Fruit fly (Drosophila melanogaster) S2 (cell line): ENCODE measurements around the gene CG4467.
A peak's percentile ranks its signal among the peaks of the same experiment; 100 is the strongest.

Experiments used
- CG8478 ChIP-seq: fragments of >200 bp; optimal IDR thresholded peaks from 2 replicates; lab custom pipeline; 2018
- CTCF ChIP-seq, 2 experiments: fragments of >200 bp; optimal IDR thresholded peaks; 2 replicates each; lab custom pipeline; 2018

The CG4467 gene

dm6 chr3R:23248853-23249573, at the start of gene CG4467:
TSS of gene CG4467 (minus strand) at chr3R:23248903.
- TF ChIP-seq CG8478 (lab: Kevin White, UChicago) (no peak), CTCF (optimal IDR thresholded peaks at IDR 0.05; lab: Kevin White, UChicago) (no peak)

DNA sequence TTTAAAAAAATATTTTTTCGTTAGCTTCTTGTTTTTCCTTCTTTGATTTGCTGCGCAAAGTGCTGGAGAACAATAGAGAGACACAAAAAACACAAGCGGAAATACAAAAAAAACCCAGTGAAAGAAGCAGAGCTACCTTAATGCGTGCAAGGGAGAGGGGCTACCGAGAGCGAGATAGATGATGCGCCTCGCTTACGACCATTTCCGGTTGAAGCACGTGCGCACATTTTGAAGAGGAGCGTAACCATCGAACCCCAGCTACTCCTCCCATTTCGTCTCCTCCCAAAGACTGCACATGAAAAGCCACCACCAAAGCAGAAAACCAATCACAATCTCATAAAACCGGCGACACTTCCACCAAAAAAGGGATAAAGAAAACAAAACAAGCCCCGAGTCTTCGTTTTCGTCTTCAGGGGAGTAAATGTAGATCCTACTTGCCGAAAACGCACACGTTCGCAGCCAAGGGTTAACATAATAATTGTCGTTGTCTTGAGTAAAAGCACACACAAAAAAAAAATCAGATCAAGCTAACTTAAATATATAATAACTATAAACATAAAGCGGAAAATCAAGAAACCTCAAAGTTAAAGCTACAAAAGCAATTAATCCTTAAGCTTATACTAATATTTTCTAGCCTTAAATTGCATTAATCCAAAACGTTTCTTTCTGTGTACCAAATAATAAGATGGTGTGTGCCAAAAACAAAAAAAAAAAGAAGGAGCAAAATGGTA, 48.6 kb upstream of the CG4467 start:
- TF ChIP-seq CG8478 (lab: Kevin White, UChicago) (no peak), CTCF (optimal IDR thresholded peaks at IDR 0.05; lab: Kevin White, UChicago) (no peak)

dm6 chr3R:23296146-23296545, 47.4 kb upstream of the CG4467 start:
- TF ChIP-seq CTCF (optimal IDR thresholded peaks at IDR 0.05; lab: Kevin White, UChicago): no peak
- TF ChIP-seq CG8478 (lab: Kevin White, UChicago): no peak

DNA sequence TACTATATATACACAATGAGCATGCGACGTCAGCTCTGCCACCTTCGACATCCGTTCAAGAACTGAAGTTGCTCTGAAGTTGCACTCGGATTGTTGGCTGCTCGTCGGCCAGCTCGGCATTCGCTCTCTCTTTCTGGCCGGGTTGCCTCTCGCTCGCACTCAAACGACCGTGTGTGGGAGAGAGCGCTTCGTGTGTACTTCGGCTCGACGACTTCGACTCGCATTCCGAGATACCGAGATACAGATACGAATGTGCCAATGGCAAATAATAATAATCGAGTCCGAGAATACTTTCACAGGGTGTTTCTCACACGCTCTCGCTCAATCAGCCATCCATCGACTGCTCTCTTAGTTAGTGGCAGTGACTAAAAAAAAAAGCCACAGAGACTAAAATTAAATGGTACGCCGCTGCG, 46.7 kb upstream of the CG4467 start:
- TF ChIP-seq CTCF (optimal IDR thresholded peaks at IDR 0.05; lab: Kevin White, UChicago): peak; percentile 45 to 66
- no peak for TF ChIP-seq CG8478 (lab: Kevin White, UChicago)

dm6 chr3R:23293066-23293777, 44.5 kb upstream of the CG4467 start:
- no peak for TF ChIP-seq CTCF (optimal IDR thresholded peaks at IDR 0.05; lab: Kevin White, UChicago)
- no peak for TF ChIP-seq CG8478 (lab: Kevin White, UChicago)

- TF ChIP-seq CG8478 (lab: Kevin White, UChicago): no peak
- no peak for TF ChIP-seq CTCF (optimal IDR thresholded peaks at IDR 0.05; lab: Kevin White, UChicago)
Observed at dm6 chr3R:23292267-23292666, 43.6 kb upstream of the CG4467 start.

DNA sequence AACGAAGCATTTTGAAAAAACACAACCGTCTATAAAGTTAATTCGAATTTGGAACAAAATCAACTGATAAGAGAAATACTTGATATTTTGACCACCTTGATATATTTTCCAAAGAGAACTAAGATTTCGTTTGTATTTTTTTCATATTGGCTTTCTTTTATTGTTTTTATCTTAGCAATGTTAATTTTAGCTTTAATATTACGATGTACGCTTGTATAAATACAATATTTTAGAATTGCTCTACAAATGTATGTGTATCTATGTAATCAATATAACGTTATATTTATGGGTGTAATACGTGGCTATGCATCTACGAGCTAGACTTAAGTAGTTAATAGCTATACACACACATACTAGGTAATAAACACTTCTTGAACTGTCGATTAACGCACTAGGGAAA, 41.4 kb upstream of the CG4467 start, which contains the start of gene bb8:
bb8 (minus strand) TSS at position 101 of the 400 bp plus-strand sequence.
- TF ChIP-seq CTCF (optimal IDR thresholded peaks at IDR 0.05; lab: Kevin White, UChicago) (no peak), CG8478 (lab: Kevin White, UChicago) (no peak)

dm6 chr3R:23287951-23288350, 39.2 kb upstream of the CG4467 start, which contains the start of gene wam:
TSS of gene wam (minus strand) at chr3R:23288051.
- TF ChIP-seq CTCF (optimal IDR thresholded peaks at IDR 0.05; lab: Kevin White, UChicago): no peak

DNA sequence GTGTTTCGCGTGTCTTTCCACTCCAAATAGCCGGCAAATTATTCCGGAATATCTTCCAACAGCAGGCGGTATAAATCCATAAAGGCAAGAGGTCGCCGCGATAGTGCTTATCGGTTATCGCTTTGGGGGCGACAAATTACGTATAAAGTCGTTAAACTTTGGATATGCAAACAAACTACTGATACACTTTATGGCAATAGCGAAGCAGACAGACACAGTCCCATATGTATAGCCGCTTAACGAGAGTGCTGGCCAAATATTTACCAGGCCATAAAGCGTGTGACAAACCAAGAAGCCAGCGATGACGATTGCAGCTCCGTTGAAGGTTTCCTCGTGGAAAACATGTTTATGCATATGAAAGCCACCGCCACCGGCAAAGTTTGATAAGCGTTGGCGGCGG, 35.6 kb upstream of the CG4467 start:
- TF ChIP-seq CTCF (optimal IDR thresholded peaks at IDR 0.05; lab: Kevin White, UChicago) (no peak), CG8478 (lab: Kevin White, UChicago) (no peak)

DNA sequence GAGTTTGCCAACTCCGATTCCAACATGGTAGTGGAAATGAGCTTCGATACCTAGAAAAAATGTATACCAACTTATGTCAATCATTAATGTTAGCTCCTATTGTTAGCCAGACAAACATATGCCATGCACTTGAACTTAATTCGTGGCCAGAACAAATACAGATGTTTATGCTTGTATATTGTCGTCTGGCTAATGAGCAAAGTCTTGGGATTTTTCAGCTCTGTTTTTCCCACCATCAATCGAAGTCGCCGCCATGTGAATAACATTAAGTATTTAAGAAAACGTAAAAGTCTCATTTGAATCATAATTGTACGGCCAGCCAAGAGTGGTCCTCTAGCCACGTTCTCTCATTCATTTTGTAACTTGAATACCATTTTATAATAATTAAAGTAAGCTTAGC, 35.0 kb upstream of the CG4467 start, which contains the start of gene CG6763:
CG6763 (plus strand) TSS at position 301 of the 400 bp plus-strand sequence.
- TF ChIP-seq CG8478 (lab: Kevin White, UChicago) (no peak), CTCF (optimal IDR thresholded peaks at IDR 0.05; lab: Kevin White, UChicago) (no peak)

dm6 chr3R:23280806-23281257, 32.1 kb upstream of the CG4467 start, which contains the start of the genes orb and Cdc16:
TSS of gene orb (minus strand) at chr3R:23280856.
TSS of gene Cdc16 (plus strand) at chr3R:23281201.
- no peak for TF ChIP-seq CG8478 (lab: Kevin White, UChicago)
- TF ChIP-seq CTCF (optimal IDR thresholded peaks at IDR 0.05; lab: Kevin White, UChicago): no peak

dm6 chr3R:23279834-23280233, 31.1 kb upstream of the CG4467 start:
- TF ChIP-seq CTCF (optimal IDR thresholded peaks at IDR 0.05; lab: Kevin White, UChicago) (no peak), CG8478 (lab: Kevin White, UChicago) (no peak)

- TF ChIP-seq CG8478 (lab: Kevin White, UChicago) (no peak), CTCF (optimal IDR thresholded peaks at IDR 0.05; lab: Kevin White, UChicago) (no peak)
Observed at dm6 chr3R:23278704-23279379, 30.1 kb upstream of the CG4467 start.

dm6 chr3R:23260569-23260968, 11.9 kb upstream of the CG4467 start:
- no peak for TF ChIP-seq CG8478 (lab: Kevin White, UChicago)
- TF ChIP-seq CTCF (optimal IDR thresholded peaks at IDR 0.05; lab: Kevin White, UChicago): no peak
